Worm (Caenorhabditis elegans): ENCODE results near the gene otpl-7.

otpl-7 gene

DNA sequence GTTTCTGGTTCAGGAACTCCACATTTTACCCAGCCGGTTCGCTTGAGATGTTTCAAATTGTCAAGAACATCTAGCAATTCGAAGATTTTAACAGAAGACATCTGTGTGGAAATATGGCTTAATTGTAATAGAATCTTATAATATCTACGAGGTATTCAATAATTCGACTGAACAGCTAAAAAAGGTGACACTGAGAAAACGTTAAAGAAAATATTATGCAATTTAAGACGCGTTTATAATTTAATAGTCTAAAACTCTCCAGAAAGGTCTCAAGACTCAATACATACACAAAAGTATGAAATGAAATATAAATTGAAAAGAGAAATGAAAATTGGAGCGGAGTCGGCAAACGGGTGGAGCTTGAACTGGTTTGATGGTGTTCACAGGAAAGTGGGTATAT, 7.9 kb upstream of the otpl-7 start, which contains the start of gene F45F2.9:
TSS of gene F45F2.9 (minus strand) at position 101 of the 400 bp plus-strand sequence.
- TF ChIP-seq mxl-2 (GFP tag; conservative IDR thresholded peaks at IDR 0.05), result no peak
- no peak for TF ChIP-seq F49E8.2 (tag; optimal IDR thresholded peaks at IDR 0.05; ENCODE audit: borderline replicate concordance)
- TF ChIP-seq ces-1 (GFP tag; optimal IDR thresholded peaks at IDR 0.05), result no peak
- TF ChIP-seq nhr-48 (tag; optimal IDR thresholded peaks at IDR 0.05), result no peak
- no peak for TF ChIP-seq snpc-4 (tag; optimal IDR thresholded peaks at IDR 0.05)
- TF ChIP-seq lir-3 (tag; optimal IDR thresholded peaks at IDR 0.05), result no peak

DNA sequence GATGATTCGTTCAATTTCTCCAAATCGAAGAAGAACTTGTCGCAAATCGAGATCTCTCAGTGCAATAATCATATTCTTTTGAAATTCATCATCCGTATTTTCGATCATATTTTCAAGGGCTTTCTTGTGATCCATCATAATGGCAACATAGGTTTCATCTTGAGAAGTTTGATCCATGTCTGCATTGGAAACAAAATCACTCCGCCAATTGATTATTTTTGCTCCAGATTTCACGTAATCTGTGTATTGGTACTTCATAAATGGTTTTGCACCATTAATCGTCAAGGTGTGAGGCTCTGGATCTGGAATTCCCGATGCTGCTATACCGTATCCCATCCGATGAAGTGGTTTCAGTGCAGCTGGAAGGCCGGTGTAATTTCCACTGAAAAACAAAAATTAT, 4.9 kb upstream of the otpl-7 start:
- TF ChIP-seq aha-1 (tag), result peak; percentile 96
- TF ChIP-seq ztf-7 (tag; optimal IDR thresholded peaks at IDR 0.05), result no peak

ce11 chrV:8517711-8518110, 3.6 kb upstream of the otpl-7 start:
- TF ChIP-seq mep-1 (tag; optimal IDR thresholded peaks at IDR 0.05) (no peak), unc-62 (GFP tag; optimal IDR thresholded peaks at IDR 0.05 in 1 of 2) (peak in 1 of 2 experiments; percentile 82), unc-62 (tag; optimal IDR thresholded peaks at IDR 0.05) (no peak)

ce11 chrV:8518283-8518682, 3.0 kb upstream of the otpl-7 start:
- peak; percentile 18 for TF ChIP-seq dpl-1 (GFP tag; optimal IDR thresholded peaks at IDR 0.05)
- peak; percentile 44 for TF ChIP-seq nhr-11 (tag; optimal IDR thresholded peaks at IDR 0.05)
- peak in 1 of 2 experiments; percentile 53 for TF ChIP-seq mdl-1 (tag; optimal IDR thresholded peaks at IDR 0.05)
- TF ChIP-seq lin-1 (GFP tag; IDR thresholded peaks at IDR 0.05), result no peak
- TF ChIP-seq unc-62 (GFP tag; optimal IDR thresholded peaks at IDR 0.05 in 1 of 2), result peak in 1 of 2 experiments; percentile 97
- TF ChIP-seq unc-62 (tag; optimal IDR thresholded peaks at IDR 0.05), result no peak
- TF ChIP-seq daf-12 (tag; optimal IDR thresholded peaks at IDR 0.05), result no peak
- peak; percentile 59 for TF ChIP-seq rbr-2 (tag; optimal IDR thresholded peaks at IDR 0.05)
- TF ChIP-seq snpc-4 (tag; optimal IDR thresholded peaks at IDR 0.05), result no peak
- TF ChIP-seq hmg-1.1 (GFP tag; IDR thresholded peaks at IDR 0.05), result peak; percentile 49; the same call in 1 of the 2 replicates
- peak; percentile 11 for TF ChIP-seq nhr-28 (tag; optimal IDR thresholded peaks at IDR 0.05)
- TF ChIP-seq dmd-9 (GFP tag; IDR thresholded peaks at IDR 0.05), result no peak
- TF ChIP-seq T20F7.1 (GFP tag; optimal IDR thresholded peaks at IDR 0.05), result no peak
- TF ChIP-seq aha-1 (tag), result peak; percentile 93
- 0 out of 2 replicates have a peak, but pooled peaks have one; percentile 14 for TF ChIP-seq dmd-6 (GFP tag; IDR thresholded peaks at IDR 0.05)
- peak; percentile 39 for TF ChIP-seq mes-2 (tag; optimal IDR thresholded peaks at IDR 0.05; ENCODE audit: poor library complexity, severe bottlenecking)

DNA sequence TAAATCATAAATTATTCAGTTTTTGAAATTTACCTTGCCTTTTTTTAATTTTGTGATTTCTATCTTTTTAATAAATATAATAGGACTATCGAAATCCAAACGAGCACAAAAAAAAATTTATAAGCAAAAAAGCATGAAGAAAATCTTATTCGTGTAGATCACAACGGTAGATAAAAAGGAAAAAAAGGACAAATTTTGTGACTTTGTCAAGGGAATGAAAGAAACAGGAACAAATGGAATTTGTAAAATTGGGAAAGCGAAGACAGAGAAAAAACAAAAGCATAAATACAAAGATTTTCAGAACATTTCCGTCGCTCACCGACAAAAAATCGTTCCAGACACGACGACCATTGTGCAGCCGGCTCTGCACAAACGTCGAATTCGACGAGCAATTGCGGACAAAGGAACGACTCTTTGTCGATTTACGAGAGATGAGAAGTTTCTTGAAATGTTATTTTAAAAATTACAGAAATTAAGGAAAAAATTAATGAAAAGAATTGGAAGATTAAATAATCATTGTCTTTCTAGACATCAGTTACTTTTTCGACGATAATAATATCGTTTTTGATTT, 2.4 kb upstream of the otpl-7 start, which contains the start of gene F45F2.10:
TSS of gene F45F2.10 (minus strand) at position 51 of the 571 bp plus-strand sequence.
- peak; percentile 41 for TF ChIP-seq R02D3.7 (tag; optimal IDR thresholded peaks at IDR 0.05)
- TF ChIP-seq lin-1 (GFP tag; IDR thresholded peaks at IDR 0.05), result no peak
- TF ChIP-seq dpl-1 (GFP tag; optimal IDR thresholded peaks at IDR 0.05), result peak; percentile 26
- TF ChIP-seq nhr-48 (tag; optimal IDR thresholded peaks at IDR 0.05), result no peak
- peak; percentile 45 for TF ChIP-seq mes-2 (tag; optimal IDR thresholded peaks at IDR 0.05; ENCODE audit: poor library complexity, severe bottlenecking)

- TF ChIP-seq egl-27 (tag; optimal IDR thresholded peaks at IDR 0.05) (no peak), dmd-6 (GFP tag; IDR thresholded peaks at IDR 0.05) (0 out of 2 replicates have a peak, but pooled peaks have one; percentile 12)
Observed at ce11 chrV:8525774-8526173, 4.5 kb downstream of the otpl-7 start, which contains the start of gene otpl-6. Gene otpl-6 (plus strand): TSS chrV:8526074.

ce11 chrV:8529219-8529618, 7.9 kb downstream of the otpl-7 start, which contains the start of gene otpl-5:
Gene otpl-5 (plus strand): TSS chrV:8529519.
- TF ChIP-seq lir-3 (tag; optimal IDR thresholded peaks at IDR 0.05) (no peak), egl-27 (tag; optimal IDR thresholded peaks at IDR 0.05) (no peak), mxl-3 (GFP tag; optimal IDR thresholded peaks at IDR 0.05) (no peak), nhr-102 (tag; optimal IDR thresholded peaks at IDR 0.05) (no peak), dve-1 (tag; optimal IDR thresholded peaks at IDR 0.05; ENCODE audit: insufficient read depth) (no peak), daf-8 (GFP tag; IDR thresholded peaks at IDR 0.05) (no peak), F26F4.8 (GFP tag; conservative IDR thresholded peaks at IDR 0.05) (no peak), saeg-2 (GFP tag; IDR thresholded peaks at IDR 0.05) (no peak), ctbp-1 (GFP tag; IDR thresholded peaks at IDR 0.05) (no peak), rbr-2 (tag; optimal IDR thresholded peaks at IDR 0.05) (no peak), pha-4 (GFP tag; IDR thresholded peaks at IDR 0.05) (no peak), pha-4 (tag; optimal IDR thresholded peaks at IDR 0.05) (no peak), nhr-6 (tag; optimal IDR thresholded peaks at IDR 0.05) (no peak), pqm-1 (tag; optimal IDR thresholded peaks at IDR 0.05) (no peak), cey-2 (tag; optimal IDR thresholded peaks at IDR 0.05; ENCODE audit: borderline replicate concordance, insufficient read depth) (no peak), T26A8.4 (GFP tag; IDR thresholded peaks at IDR 0.05) (no peak), nhr-48 (tag; optimal IDR thresholded peaks at IDR 0.05) (no peak)

Measured in whole organism, L4 larva.